Fruit fly (Drosophila melanogaster) whole organism: Measurements from ENCODE around the gene Noc1.

Experiments used
- CG8478 ChIP-seq: fragments of >200 bp; optimal IDR thresholded peaks from 2 replicates; lab custom pipeline; 2018; ENCODE audit warnings: inconsistent platforms
- Dll ChIP-seq: fragments of >200 bp; optimal IDR thresholded peaks from 2 replicates; lab custom pipeline; 2017
- pan ChIP-seq: fragments of >200 bp; optimal IDR thresholded peaks from 2 replicates; lab custom pipeline; 2017
- psq ChIP-seq: fragments of >200 bp; optimal IDR thresholded peaks from 2 replicates; lab custom pipeline; 2017
- usp ChIP-seq: fragments of >200 bp; optimal IDR thresholded peaks from 2 replicates; lab custom pipeline; 2017; ENCODE audit warnings: missing biosample characterization, missing genetic modification characterization, mixed read lengths

DNA sequence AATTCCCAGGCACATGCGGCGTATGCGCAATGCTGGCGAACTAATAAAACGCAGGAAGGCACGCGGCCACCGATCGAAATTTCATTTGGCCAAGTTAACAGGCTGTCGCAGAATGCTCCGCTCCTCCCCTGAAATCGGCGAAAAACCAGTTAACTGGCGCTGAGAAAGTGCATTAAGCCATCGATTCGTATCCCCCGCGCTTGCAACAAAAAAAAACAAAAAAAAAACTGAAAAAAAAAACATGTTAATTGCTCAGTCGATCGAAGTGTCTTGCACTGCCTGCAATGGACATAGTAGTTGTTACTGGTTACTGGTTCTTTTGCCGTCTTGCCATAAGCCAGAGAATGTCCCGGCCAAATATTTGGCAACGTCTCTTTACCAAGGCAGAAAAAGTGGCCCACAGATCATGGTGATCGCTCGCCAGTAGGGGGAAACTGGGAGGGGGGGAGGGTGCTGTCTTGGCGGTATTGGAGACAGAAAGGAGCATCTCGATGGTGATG lies 21.8 kb upstream of the Noc1 start:
- TF ChIP-seq pan (no peak), psq (lab: Kevin White, UChicago) (no peak), Dll (lab: Kevin White, UChicago) (no peak), CG8478 (lab: Kevin White, UChicago) (no peak), usp (GFP tag; lab: Kevin White, UChicago) (no peak)
